Fruit fly (Drosophila melanogaster) whole organism, embryonic: ENCODE measurements around the gene CG33298.

Experiments used
- Ada2b ChIP-seq: fragments of 200-800 bp; sonication (Bioruptor generic); IDR thresholded peaks from 2 replicates; pipeline ENCODE4 v1.3.6; 2022; ENCODE audit warnings: missing biosample characterization, missing genetic modification characterization
- Antp ChIP-seq: fragments of 200-800 bp; sonication (Bioruptor generic); optimal IDR thresholded peaks from 3 replicates; lab custom pipeline; 2016; ENCODE audit warnings: missing biosample characterization, missing genetic modification characterization
- Atf-2 ChIP-seq: fragments of 200-800 bp; sonication (Bioruptor generic); optimal IDR thresholded peaks from 2 replicates; lab custom pipeline; 2016; ENCODE audit warnings: missing biosample characterization, missing genetic modification characterization
- CG10209 ChIP-seq: fragments of 200-800 bp; sonication (Bioruptor generic); optimal IDR thresholded peaks from 3 replicates; lab custom pipeline; 2017; ENCODE audit warnings: missing biosample characterization, mild to moderate bottlenecking, missing genetic modification characterization, missing genetic modification reagents
- CG11695 ChIP-seq: fragments of 200-800 bp; sonication (Bioruptor generic); IDR thresholded peaks from 3 replicates; pipeline ENCODE4 v1.3.6; 2022; ENCODE audit warnings: missing biosample characterization, missing genetic modification characterization
- CG12299 ChIP-seq: fragments of 200-800 bp; sonication (Bioruptor generic); optimal IDR thresholded peaks from 2 replicates; lab custom pipeline; 2018; ENCODE audit warnings: missing biosample characterization, mild to moderate bottlenecking, missing genetic modification characterization
- CG1233 ChIP-seq: fragments of 200-800 bp; sonication (Bioruptor generic); optimal IDR thresholded peaks from 4 replicates; lab custom pipeline; 2018; ENCODE audit warnings: missing biosample characterization, mild to moderate bottlenecking, missing genetic modification characterization
- CG12769 ChIP-seq: fragments of 200-800 bp; sonication (Bioruptor generic); optimal IDR thresholded peaks from 2 replicates; lab custom pipeline; 2019; ENCODE audit warnings: missing biosample characterization, mild to moderate bottlenecking, missing genetic modification characterization, moderate library complexity
- CG14710 ChIP-seq: fragments of 200-800 bp; sonication (Bioruptor generic); optimal IDR thresholded peaks from 3 replicates; lab custom pipeline; 2019; ENCODE audit warnings: missing biosample characterization, mild to moderate bottlenecking, missing genetic modification characterization, moderate library complexity
- CG15073 ChIP-seq: fragments of 200-800 bp; sonication (Bioruptor generic); optimal IDR thresholded peaks from 2 replicates; lab custom pipeline; 2016; ENCODE audit warnings: missing biosample characterization, missing genetic modification characterization
- CG17829 ChIP-seq: fragments of 200-800 bp; optimal IDR thresholded peaks from 2 replicates; lab custom pipeline; 2019; ENCODE audit warnings: missing biosample characterization, mild to moderate bottlenecking, missing genetic modification characterization, moderate library complexity
- CG17912 ChIP-seq: fragments of 200-800 bp; sonication (Bioruptor generic); optimal IDR thresholded peaks from 2 replicates; lab custom pipeline; 2018; ENCODE audit warnings: missing biosample characterization, mild to moderate bottlenecking, missing genetic modification characterization
- CG2120 ChIP-seq: fragments of 200-800 bp; sonication (Bioruptor generic); optimal IDR thresholded peaks from 3 replicates; lab custom pipeline; 2016; ENCODE audit warnings: missing biosample characterization, missing genetic modification characterization
- CG2199 ChIP-seq: fragments of 200-800 bp; sonication (Bioruptor generic); IDR thresholded peaks from 3 replicates; pipeline ENCODE4 v1.3.6; 2022; ENCODE audit warnings: missing biosample characterization, missing genetic modification characterization
- CG2712 ChIP-seq: fragments of 200-800 bp; optimal IDR thresholded peaks from 3 replicates; lab custom pipeline; 2019; ENCODE audit warnings: missing biosample characterization, mild to moderate bottlenecking, missing genetic modification characterization, moderate library complexity
- CG2889 ChIP-seq: fragments of 200-800 bp; sonication (Bioruptor generic); IDR thresholded peaks from 3 replicates; pipeline ENCODE4 v1.3.6; 2022; ENCODE audit warnings: missing biosample characterization, missing genetic modification characterization
- CG30431 ChIP-seq: fragments of 200-800 bp; sonication (Bioruptor generic); optimal IDR thresholded peaks from 2 replicates; lab custom pipeline; 2017; ENCODE audit warnings: missing biosample characterization, missing genetic modification characterization
- CG31441 ChIP-seq: fragments of 200-800 bp; sonication (Bioruptor generic); IDR thresholded peaks from 2 replicates; pipeline ENCODE4 v1.3.6; 2022; ENCODE audit warnings: missing biosample characterization, missing genetic modification characterization
- CG42726 ChIP-seq: fragments of 200-800 bp; sonication (Bioruptor generic); IDR thresholded peaks from 2 replicates; pipeline ENCODE4 v1.3.6; 2022; ENCODE audit warnings: missing biosample characterization, missing genetic modification characterization; ENCODE audit not compliant: partially characterized antibody
- CG5180 ChIP-seq: fragments of 200-800 bp; sonication (Bioruptor generic); optimal IDR thresholded peaks from 3 replicates; lab custom pipeline; 2017; ENCODE audit warnings: missing biosample characterization, missing genetic modification characterization, mild to moderate bottlenecking, moderate library complexity, missing genetic modification reagents
- CG7963 ChIP-seq: fragments of 200-800 bp; sonication (Bioruptor generic); IDR thresholded peaks from 3 replicates; pipeline ENCODE4 v1.3.6; 2022; ENCODE audit warnings: missing biosample characterization, missing genetic modification characterization; ENCODE audit not compliant: partially characterized antibody
- CG9817 ChIP-seq: fragments of 200-800 bp; sonication (Bioruptor generic); optimal IDR thresholded peaks from 2 replicates; lab custom pipeline; 2018; ENCODE audit warnings: missing biosample characterization, mild to moderate bottlenecking, missing genetic modification characterization, moderate library complexity
- Deaf1 ChIP-seq: fragments of 200-800 bp; optimal IDR thresholded peaks from 3 replicates; lab custom pipeline; 2019; ENCODE audit warnings: missing biosample characterization, mild to moderate bottlenecking, missing genetic modification characterization, moderate library complexity
- Drgx ChIP-seq: fragments of 200-800 bp; sonication (Bioruptor generic); IDR thresholded peaks from 2 replicates; pipeline ENCODE4 v1.3.6; 2022; ENCODE audit warnings: missing biosample characterization, missing genetic modification characterization
- E2f1 ChIP-seq: fragments of 200-800 bp; sonication (Bioruptor generic); IDR thresholded peaks from 2 replicates; pipeline ENCODE4 v1.3.6; 2022; ENCODE audit warnings: missing biosample characterization, missing genetic modification characterization
- Fer2 ChIP-seq: fragments of 200-800 bp; sonication (Bioruptor generic); optimal IDR thresholded peaks from 2 replicates; lab custom pipeline; 2018; ENCODE audit warnings: missing biosample characterization, mild to moderate bottlenecking, missing genetic modification characterization, moderate library complexity
- NK7.1 ChIP-seq: fragments of 200-800 bp; sonication (Bioruptor generic); optimal IDR thresholded peaks from 3 replicates; lab custom pipeline; 2016; ENCODE audit warnings: missing biosample characterization, missing genetic modification characterization
- Nf-YB ChIP-seq: fragments of 200-800 bp; sonication (Bioruptor generic); optimal IDR thresholded peaks from 3 replicates; lab custom pipeline; 2019; ENCODE audit warnings: missing biosample characterization, mild to moderate bottlenecking, missing genetic modification characterization, moderate library complexity
- Ravus ChIP-seq: fragments of 200-800 bp; sonication (Bioruptor generic); IDR thresholded peaks from 2 replicates; pipeline ENCODE4 v1.3.6; 2022; ENCODE audit warnings: missing biosample characterization, missing genetic modification characterization
- Sox102F ChIP-seq: fragments of 200-800 bp; sonication (Bioruptor generic); optimal IDR thresholded peaks from 2 replicates; lab custom pipeline; 2018; ENCODE audit warnings: missing biosample characterization, mild to moderate bottlenecking, missing genetic modification characterization, moderate library complexity
- Xrp1 ChIP-seq: fragments of 200-800 bp; sonication (Bioruptor generic); IDR thresholded peaks from 2 replicates; pipeline ENCODE4 v1.3.6; 2022; ENCODE audit warnings: missing biosample characterization, missing genetic modification characterization
- abd-A ChIP-seq: fragments of 200-800 bp; sonication (Bioruptor generic); optimal IDR thresholded peaks from 3 replicates; lab custom pipeline; 2019; ENCODE audit warnings: missing biosample characterization, mild to moderate bottlenecking, missing genetic modification characterization, moderate library complexity
- bigmax ChIP-seq: fragments of 200-800 bp; sonication (Bioruptor generic); optimal IDR thresholded peaks from 2 replicates; lab custom pipeline; 2018; ENCODE audit warnings: missing biosample characterization, mild to moderate bottlenecking, missing genetic modification characterization
- bsh ChIP-seq, 2 experiments: fragments of 200-800 bp; sonication (Bioruptor generic); optimal IDR thresholded peaks; 2 replicates each; lab custom pipeline; 2017 to 2018; ENCODE audit warnings: mild to moderate bottlenecking in 2 of 2, missing biosample characterization in 2 of 2, missing genetic modification characterization in 2 of 2, moderate library complexity in 1 of 2
- chinmo ChIP-seq: fragments of 200-800 bp; sonication (Bioruptor generic); IDR thresholded peaks from 4 replicates; pipeline ENCODE4 v1.3.6; 2022; ENCODE audit warnings: missing biosample characterization, missing genetic modification characterization; ENCODE audit not compliant: partially characterized antibody
- crp ChIP-seq, 2 experiments: fragments of 200-800 bp; sonication (Bioruptor generic); optimal IDR thresholded peaks; 2 replicates in 1 of 2; 3 replicates in 1 of 2; lab custom pipeline; 2017; ENCODE audit warnings: missing biosample characterization in 2 of 2, missing genetic modification characterization in 2 of 2, mild to moderate bottlenecking in 1 of 2, moderate library complexity in 1 of 2
- dpn ChIP-seq, 2 experiments: fragments of 200-800 bp; sonication (Bioruptor generic); optimal IDR thresholded peaks; 3 replicates each; lab custom pipeline; 2016; ENCODE audit warnings: missing biosample characterization in 2 of 2, missing genetic modification characterization in 2 of 2
- exex ChIP-seq: fragments of 200-800 bp; sonication (Bioruptor generic); optimal IDR thresholded peaks from 4 replicates; lab custom pipeline; 2018; ENCODE audit warnings: missing biosample characterization, mild to moderate bottlenecking, missing genetic modification characterization, moderate library complexity
- fd3F ChIP-seq: fragments of 200-800 bp; sonication (Bioruptor generic); optimal IDR thresholded peaks from 2 replicates; lab custom pipeline; 2018; ENCODE audit warnings: missing biosample characterization, mild to moderate bottlenecking, missing genetic modification characterization, moderate library complexity
- knrl ChIP-seq: fragments of 200-800 bp; sonication (Bioruptor generic); IDR thresholded peaks from 3 replicates; pipeline ENCODE4 v1.3.6; 2022; ENCODE audit warnings: missing biosample characterization, missing genetic modification characterization; ENCODE audit not compliant: partially characterized antibody
- lov ChIP-seq, 2 experiments: fragments of 200-800 bp in 1 of 2; fragments of >200 bp in 1 of 2; sonication (Bioruptor generic) in 1 of 2; IDR thresholded peaks in 1 of 2; optimal IDR thresholded peaks in 1 of 2; 2 replicates in 1 of 2; 3 replicates in 1 of 2; pipeline versions ENCODE4 v1.3.6 to Lab custom; 2017 to 2022; ENCODE audit warnings: missing biosample characterization in 1 of 2, missing genetic modification characterization in 1 of 2
- pan ChIP-seq, 4 experiments: fragments of >200 bp in 3 of 4; fragments of 200-800 bp in 1 of 4; sonication (Bioruptor generic) in 1 of 4; optimal IDR thresholded peaks in 3 of 4; IDR thresholded peaks in 1 of 4; 2 replicates each; pipeline versions ENCODE4 v1.3.6 to Lab custom; 2017 to 2022; ENCODE audit warnings: missing biosample characterization in 2 of 4, missing genetic modification characterization in 2 of 4, mixed read lengths in 1 of 4
- prd ChIP-seq, 3 experiments: fragments of >200 bp in 2 of 3; fragments of 200-800 bp in 1 of 3; sonication (Bioruptor generic) in 1 of 3; optimal IDR thresholded peaks in 2 of 3; IDR thresholded peaks in 1 of 3; 2 replicates in 2 of 3; 3 replicates in 1 of 3; pipeline versions ENCODE4 v1.3.6 to Lab custom; 2017 to 2022; ENCODE audit warnings: missing biosample characterization in 1 of 3, missing genetic modification characterization in 1 of 3
- repo ChIP-seq: fragments of 200-800 bp; sonication (Bioruptor generic); optimal IDR thresholded peaks from 2 replicates; lab custom pipeline; 2016; ENCODE audit warnings: missing biosample characterization, missing genetic modification characterization
- salm ChIP-seq: fragments of 200-800 bp; sonication (Bioruptor generic); optimal IDR thresholded peaks from 2 replicates; lab custom pipeline; 2018; ENCODE audit warnings: missing biosample characterization, mild to moderate bottlenecking, missing genetic modification characterization

Gene CG33298

DNA sequence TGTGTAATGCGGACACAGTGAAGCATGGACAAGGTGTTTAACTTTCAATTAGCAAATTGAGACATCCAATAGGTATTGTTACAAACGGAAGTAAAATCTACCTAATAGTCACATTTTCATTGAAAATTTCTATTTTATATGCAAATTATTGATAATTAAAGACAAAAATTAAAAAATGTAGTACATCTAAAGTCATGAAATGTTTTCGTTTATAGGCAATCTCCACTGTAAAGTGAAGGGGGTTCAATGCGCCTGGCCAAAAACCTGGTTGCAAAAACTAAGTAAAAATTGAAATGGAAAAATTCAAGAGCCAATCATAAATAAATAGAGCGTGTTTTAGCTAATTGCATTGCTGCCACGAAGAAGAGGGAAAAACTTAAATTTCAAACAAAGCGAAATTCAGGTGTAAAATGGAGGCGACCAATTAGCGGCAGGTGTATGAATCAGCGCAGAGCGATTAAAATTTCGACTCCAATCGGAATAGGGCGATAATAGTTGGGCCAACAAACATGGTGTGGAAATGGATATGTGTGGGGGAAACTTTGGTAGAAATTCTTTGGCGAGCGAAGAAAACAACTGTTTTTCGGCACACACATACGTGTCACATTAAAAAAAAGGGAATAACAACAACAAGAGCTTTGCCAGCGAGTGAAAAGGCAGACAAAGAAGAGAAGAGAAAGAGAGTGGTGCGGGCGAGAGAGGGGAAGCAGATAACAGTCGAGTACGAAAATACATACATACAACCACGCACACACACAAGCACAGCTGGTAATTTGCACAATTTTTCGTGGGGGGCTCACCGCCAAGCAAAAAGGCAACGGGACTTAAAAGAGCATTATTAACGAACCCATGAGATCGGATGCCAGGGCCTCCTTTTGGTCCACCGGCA is 1.7 kb upstream of the CG33298 start (continued):
- TF ChIP-seq CG12769 (tag; lab: Kevin White, UChicago) (peak; percentile 45), Antp (GFP tag; lab: Kevin White, UChicago) (no peak), dpn (GFP tag; optimal IDR thresholded peaks at IDR 0.05; lab: Kevin White, UChicago) (peak; percentile 2 to 33), CG1233 (peak; percentile 15), pan (optimal IDR thresholded peaks at IDR 0.05; lab: Kevin White, UChicago) (no peak), pan (GFP tag; optimal IDR thresholded peaks at IDR 0.05 in 1 of 2, IDR thresholded peaks at IDR 0.05 in 1 of 2) (peak in 1 of 2 experiments; percentile 70), CG2889 (GFP tag; lab: Robert Waterston, UW) (no peak), CG9817 (tag; lab: Kevin White, UChicago) (peak; percentile 30), CG2199 (no peak), NK7.1 (GFP tag; lab: Kevin White, UChicago) (no peak), CG10209 (GFP tag; lab: Kevin White, UChicago) (peak; percentile 1), CG5180 (GFP tag; lab: Kevin White, UChicago) (peak; percentile 18), CG17829 (tag; lab: Kevin White, UChicago) (peak; percentile 33), Deaf1 (no peak), Atf-2 (GFP tag; lab: Kevin White, UChicago) (peak; percentile 15), CG30431 (GFP tag; lab: Kevin White, UChicago) (no peak), prd (optimal IDR thresholded peaks at IDR 0.05; lab: Kevin White, UChicago) (no peak), prd (GFP tag; IDR thresholded peaks at IDR 0.05; lab: Robert Waterston, UW) (peak; percentile 57), exex (tag; lab: Kevin White, UChicago) (peak; percentile 78), Nf-YB (GFP tag; lab: Kevin White, UChicago) (peak; percentile 48), bigmax (GFP tag; lab: Kevin White, UChicago) (no peak), CG11695 (GFP tag; lab: Robert Waterston, UW) (peak; percentile 60; the same call in 2 of the 3 replicates), CG31441 (peak; percentile 51), Xrp1 (GFP tag; lab: Robert Waterston, UW) (peak; percentile 60), repo (GFP tag; lab: Kevin White, UChicago) (no peak), chinmo (GFP tag; lab: Robert Waterston, UW) (peak; percentile 59; the same call in 1 of the 4 replicates), E2f1 (GFP tag; lab: Robert Waterston, UW) (no peak), Ada2b (peak; percentile 31; the same call in 1 of the 2 replicates), lov (optimal IDR thresholded peaks at IDR 0.05; lab: Kevin White, UChicago) (no peak), lov (GFP tag; IDR thresholded peaks at IDR 0.05; lab: Robert Waterston, UW) (no peak), CG15073 (no peak), Ravus (GFP tag; lab: Robert Waterston, UW) (no peak), bsh (GFP tag; optimal IDR thresholded peaks at IDR 0.05; lab: Kevin White, UChicago) (peak in 1 of 2 experiments; percentile 21), crp (GFP tag; optimal IDR thresholded peaks at IDR 0.05; lab: Kevin White, UChicago) (no peak), CG12299 (peak; percentile 25), Fer2 (tag; lab: Kevin White, UChicago) (peak; percentile 16), salm (no peak), knrl (GFP tag; lab: Robert Waterston, UW) (no peak), fd3F (no peak), CG7963 (GFP tag; lab: Robert Waterston, UW) (no peak), CG17912 (GFP tag; lab: Kevin White, UChicago) (no peak), CG2120 (GFP tag; lab: Kevin White, UChicago) (peak; percentile 27), Sox102F (GFP tag; lab: Kevin White, UChicago) (peak; percentile 39), CG2712 (tag; lab: Kevin White, UChicago) (peak; percentile 53), CG14710 (tag; lab: Kevin White, UChicago) (peak; percentile 36), Drgx (GFP tag; lab: Robert Waterston, UW) (peak; percentile 73), CG42726 (GFP tag; lab: Robert Waterston, UW) (no peak), abd-A (tag; lab: Kevin White, UChicago) (no peak)
